Worm (Caenorhabditis elegans): Measurements from ENCODE around the gene cyd-1.

The cyd-1 gene

ce11 chrII:13006283-13006682, 25.9 kb downstream of the cyd-1 start:
- TF ChIP-seq mdl-1 (tag; optimal IDR thresholded peaks at IDR 0.05) (no peak), ceh-82 (tag; optimal IDR thresholded peaks at IDR 0.05) (no peak), nhr-11 (tag; optimal IDR thresholded peaks at IDR 0.05) (no peak), blmp-1 (tag; optimal IDR thresholded peaks at IDR 0.05) (peak; percentile 62), ets-5 (GFP tag; IDR thresholded peaks at IDR 0.05) (no peak), unc-98 (GFP tag; IDR thresholded peaks at IDR 0.05) (no peak), fos-1 (tag; optimal IDR thresholded peaks at IDR 0.05) (no peak), aly-2 (tag; optimal IDR thresholded peaks at IDR 0.05) (no peak), tbx-2 (tag; optimal IDR thresholded peaks at IDR 0.05) (peak; percentile 14), C04F5.9 (tag; optimal IDR thresholded peaks at IDR 0.05) (no peak), elt-3 (tag; optimal IDR thresholded peaks at IDR 0.05) (peak in 2 of 6 experiments; percentile 84 to 92), lin-35 (GFP tag; optimal IDR thresholded peaks at IDR 0.05) (peak in 1 of 2 experiments; percentile 52), unc-62 (GFP tag; optimal IDR thresholded peaks at IDR 0.05) (no peak), ceh-63 (GFP tag; optimal IDR thresholded peaks at IDR 0.05) (no peak), swsn-7 (tag; optimal IDR thresholded peaks at IDR 0.05) (no peak), unc-130 (tag; optimal IDR thresholded peaks at IDR 0.05) (no peak), ztf-11 (tag; optimal IDR thresholded peaks at IDR 0.05) (no peak), nhr-19 (GFP tag; conservative IDR thresholded peaks at IDR 0.05) (peak; percentile 52), efl-1 (optimal IDR thresholded peaks at IDR 0.05) (no peak), efl-1 (GFP tag; optimal IDR thresholded peaks at IDR 0.05 in 1 of 2) (no peak), lin-39 (tag; optimal IDR thresholded peaks at IDR 0.05) (no peak), ceh-90 (tag; optimal IDR thresholded peaks at IDR 0.05) (no peak), dpl-1 (GFP tag; optimal IDR thresholded peaks at IDR 0.05) (peak in 1 of 3 experiments; percentile 22), fkh-10 (GFP tag; optimal IDR thresholded peaks at IDR 0.05) (no peak), mab-9 (GFP tag; IDR thresholded peaks at IDR 0.05) (no peak), snpc-4 (tag; optimal IDR thresholded peaks at IDR 0.05) (no peak), ceh-88 (GFP tag; IDR thresholded peaks at IDR 0.05) (no peak), vab-15 (tag; optimal IDR thresholded peaks at IDR 0.05) (no peak), snu-23 (GFP tag; optimal IDR thresholded peaks at IDR 0.05) (peak; percentile 49), fkh-4 (tag; optimal IDR thresholded peaks at IDR 0.05; ENCODE audit: borderline replicate concordance) (no peak), aha-1 (tag; optimal IDR thresholded peaks at IDR 0.05) (no peak), egl-13 (tag; optimal IDR thresholded peaks at IDR 0.05) (no peak), unc-30 (tag; optimal IDR thresholded peaks at IDR 0.05) (no peak), sup-37 (GFP tag; optimal IDR thresholded peaks at IDR 0.05) (no peak), nhr-12 (tag; optimal IDR thresholded peaks at IDR 0.05) (no peak), irx-1 (tag; optimal IDR thresholded peaks at IDR 0.05) (no peak), unc-86 (tag; optimal IDR thresholded peaks at IDR 0.05) (no peak), C16A3.4 (tag; optimal IDR thresholded peaks at IDR 0.05) (peak; percentile 20), zag-1 (tag; optimal IDR thresholded peaks at IDR 0.05) (no peak), grh-1 (GFP tag; IDR thresholded peaks at IDR 0.05) (no peak), C34B4.2 (tag; optimal IDR thresholded peaks at IDR 0.05) (no peak), lsy-2 (tag; optimal IDR thresholded peaks at IDR 0.05) (peak in 1 of 2 experiments; percentile 67), elt-2 (tag; optimal IDR thresholded peaks at IDR 0.05) (peak; percentile 30), xbp-1 (tag; optimal IDR thresholded peaks at IDR 0.05) (no peak), pqm-1 (tag; optimal IDR thresholded peaks at IDR 0.05) (no peak), hpl-2 (GFP tag; optimal IDR thresholded peaks at IDR 0.05) (peak; percentile 1), egl-27 (tag; optimal IDR thresholded peaks at IDR 0.05) (no peak), nhr-77 (tag; optimal IDR thresholded peaks at IDR 0.05) (no peak), nhr-85 (tag) (peak; percentile 29), mef-2 (tag; optimal IDR thresholded peaks at IDR 0.05) (no peak), pag-3 (tag; optimal IDR thresholded peaks at IDR 0.05; ENCODE audit: borderline replicate concordance, insufficient read depth) (no peak), ama-1 (optimal IDR thresholded peaks at IDR 0.05) (no peak), ces-1 (GFP tag; optimal IDR thresholded peaks at IDR 0.05) (no peak), hlh-4 (tag; optimal IDR thresholded peaks at IDR 0.05) (no peak), nhr-90 (tag; optimal IDR thresholded peaks at IDR 0.05; ENCODE audit: poor library complexity) (peak; percentile 38)

Measured in whole organism, L1 larva.